Worm (Caenorhabditis elegans) whole organism, young adult: ENCODE data around the gene ZK896.5.

Experiments used
- F55B11.4 ChIP-seq: sonication (generic microtip); optimal IDR thresholded peaks from 2 replicates; lab custom pipeline; 2016; ENCODE audit warnings: missing compliant biosample characterization, missing genetic modification characterization, borderline replicate concordance; ENCODE audit not compliant: insufficient read depth
- T07F8.4 ChIP-seq: sonication (generic microtip); optimal IDR thresholded peaks from 2 replicates; lab custom pipeline; 2016; ENCODE audit warnings: mild to moderate bottlenecking, missing genetic modification characterization, moderate library complexity, missing compliant biosample characterization
- aptf-2 ChIP-seq: fragments of 200-800 bp; sonication (Bioruptor generic); conservative IDR thresholded peaks from 2 replicates; pipeline ENCODE4 v1.3.6; 2022; ENCODE audit warnings: missing genetic modification reagents, missing genetic modification characterization, missing compliant biosample characterization
- ceh-100 ChIP-seq: fragments of 200-800 bp; sonication (Bioruptor generic); IDR thresholded peaks from 2 replicates; pipeline ENCODE4 v1.3.6; 2022; ENCODE audit warnings: missing genetic modification reagents, missing genetic modification characterization, missing compliant biosample characterization
- dox-1 ChIP-seq: fragments of 200-800 bp; sonication (Bioruptor generic); IDR thresholded peaks from 2 replicates; pipeline ENCODE4 v1.3.6; 2022; ENCODE audit warnings: missing genetic modification reagents, missing genetic modification characterization, missing compliant biosample characterization
- efl-1 ChIP-seq: fragments of 150-350 bp; optimal IDR thresholded peaks from 2 replicates; lab custom pipeline; 2014; ENCODE audit warnings: missing biosample characterization, missing genetic modification reagents, missing genetic modification characterization
- nfya-2 ChIP-seq: fragments of 200-800 bp; sonication (Bioruptor generic); IDR thresholded peaks from 2 replicates; pipeline ENCODE4 v1.3.6; 2022; ENCODE audit warnings: missing genetic modification reagents, missing genetic modification characterization, missing compliant biosample characterization
- nhr-27 ChIP-seq: fragments of 200-800 bp; sonication (Bioruptor generic); optimal IDR thresholded peaks from 2 replicates; lab custom pipeline; 2018; ENCODE audit warnings: mild to moderate bottlenecking, missing genetic modification characterization, moderate library complexity, missing compliant biosample characterization
- repo-1 ChIP-seq: sonication (generic microtip); optimal IDR thresholded peaks from 2 replicates; lab custom pipeline; 2017; ENCODE audit warnings: mild to moderate bottlenecking, missing genetic modification characterization, missing compliant biosample characterization
- xnd-1 ChIP-seq: sonication (generic microtip); optimal IDR thresholded peaks from 2 replicates; lab custom pipeline; 2016; ENCODE audit warnings: missing genotype, missing genetic modification reagents, missing genetic modification characterization, missing compliant biosample characterization

- no peak for TF ChIP-seq repo-1
- no peak for TF ChIP-seq F55B11.4 (tag; lab: Kevin White, UChicago)
- no peak for TF ChIP-seq aptf-2 (GFP tag; lab: Robert Waterston, UW)
- TF ChIP-seq ceh-100: no peak
- TF ChIP-seq xnd-1 (tag; lab: Kevin White, UChicago): no peak
- TF ChIP-seq T07F8.4 (tag; lab: Kevin White, UChicago): no peak
- no peak for TF ChIP-seq efl-1
- no peak for TF ChIP-seq nhr-27 (tag; lab: Kevin White, UChicago)
- TF ChIP-seq nfya-2 (GFP tag; lab: Robert Waterston, UW): no peak
- TF ChIP-seq dox-1: no peak
Measured at ce11 chrIV:12918256-12918655, 38.8 kb upstream of the ZK896.5 start, which contains the start of gene C32H11.3.
